Worm (Caenorhabditis elegans) whole organism, L4/young adult: ENCODE measurements around the gene C04A2.15.

Source experiments
- W03F9.2 ChIP-seq: fragments of 150-350 bp; optimal IDR thresholded peaks from 2 replicates; lab custom pipeline; 2014; ENCODE audit warnings: missing biosample characterization, missing genetic modification characterization
- dao-5 ChIP-seq: sonication (generic microtip); optimal IDR thresholded peaks from 2 replicates; lab custom pipeline; 2016; ENCODE audit warnings: missing genotype, missing genetic modification characterization, moderate library complexity, missing compliant biosample characterization
- him-1 ChIP-seq: sonication (generic microtip); optimal IDR thresholded peaks from 2 replicates; lab custom pipeline; 2016; ENCODE audit warnings: missing genotype, missing genetic modification reagents, missing genetic modification characterization, missing compliant biosample characterization

Gene C04A2.15

ce11 chrII:6849308-6849707 lies 2.7 kb upstream of the C04A2.15 start:
- TF ChIP-seq dao-5 (no peak), W03F9.2 (no peak), him-1 (tag; lab: Kevin White, UChicago) (no peak)

ce11 chrII:6853059-6853466 lies 1.0 kb downstream of the C04A2.15 start:
- TF ChIP-seq him-1 (tag; lab: Kevin White, UChicago) (peak; percentile 91), W03F9.2 (peak; percentile 14), dao-5 (peak; percentile 24)

ce11 chrII:6858201-6858600 lies 6.2 kb downstream of the C04A2.15 start, which contains the start of gene dnj-5:
dnj-5 (minus strand) TSS chrII:6858301.
- TF ChIP-seq him-1 (tag; lab: Kevin White, UChicago) (no peak), W03F9.2 (no peak), dao-5 (no peak)

ce11 chrII:6858835-6859234 lies 6.8 kb downstream of the C04A2.15 start:
- no peak for TF ChIP-seq W03F9.2
- no peak for TF ChIP-seq him-1 (tag; lab: Kevin White, UChicago)
- TF ChIP-seq dao-5 = no peak

ce11 chrII:6860043-6860442 lies 8.0 kb downstream of the C04A2.15 start:
- TF ChIP-seq W03F9.2 (no peak), him-1 (tag; lab: Kevin White, UChicago) (no peak), dao-5 (no peak)

- TF ChIP-seq him-1 (tag; lab: Kevin White, UChicago) (no peak), dao-5 (no peak), W03F9.2 (no peak)
Measured at ce11 chrII:6863652-6864051, 11.6 kb downstream of the C04A2.15 start, which contains the start of gene aff-1. aff-1 (minus strand) TSS chrII:6863752.

- TF ChIP-seq dao-5 (no peak), W03F9.2 (no peak), him-1 (tag; lab: Kevin White, UChicago) (no peak)
Measured at ce11 chrII:6870803-6871202, 18.8 kb downstream of the C04A2.15 start, which contains the start of gene clhm-1. clhm-1 (minus strand) TSS chrII:6871009.

- TF ChIP-seq W03F9.2 = no peak
- TF ChIP-seq him-1 (tag; lab: Kevin White, UChicago) = no peak
- no peak for TF ChIP-seq dao-5
Measured at ce11 chrII:6872493-6872892, 20.5 kb downstream of the C04A2.15 start, which contains the start of gene C44B7.5. C44B7.5 (minus strand) TSS chrII:6872593.

- TF ChIP-seq him-1 (tag; lab: Kevin White, UChicago) (no peak), dao-5 (no peak), W03F9.2 (no peak)
Measured at ce11 chrII:6876957-6877356, 24.9 kb downstream of the C04A2.15 start, which contains the start of gene slc-36.5. slc-36.5 (minus strand) TSS chrII:6877057.

- TF ChIP-seq dao-5 (no peak), him-1 (tag; lab: Kevin White, UChicago) (no peak), W03F9.2 (no peak)
Measured at ce11 chrII:6877881-6878280, 25.8 kb downstream of the C04A2.15 start.

- TF ChIP-seq him-1 (tag; lab: Kevin White, UChicago) (no peak), W03F9.2 (no peak), dao-5 (no peak)
Measured at ce11 chrII:6880067-6880466, 28.0 kb downstream of the C04A2.15 start, which contains the start of gene C44B7.7. C44B7.7 (minus strand) TSS chrII:6880167.

ce11 chrII:6882335-6882734 lies 30.3 kb downstream of the C04A2.15 start:
- TF ChIP-seq W03F9.2 (no peak), dao-5 (no peak), him-1 (tag; lab: Kevin White, UChicago) (no peak)

- TF ChIP-seq him-1 (tag; lab: Kevin White, UChicago) (no peak), dao-5 (no peak), W03F9.2 (no peak)
Measured at ce11 chrII:6883716-6884115, 31.7 kb downstream of the C04A2.15 start, which contains the start of gene pmp-1. pmp-1 (minus strand) TSS chrII:6883754.

ce11 chrII:6884568-6884967 lies 32.5 kb downstream of the C04A2.15 start:
- TF ChIP-seq W03F9.2 = no peak
- no peak for TF ChIP-seq him-1 (tag; lab: Kevin White, UChicago)
- no peak for TF ChIP-seq dao-5

- TF ChIP-seq W03F9.2 = no peak
- no peak for TF ChIP-seq him-1 (tag; lab: Kevin White, UChicago)
- TF ChIP-seq dao-5 = no peak
Measured at ce11 chrII:6887319-6888005, 35.4 kb downstream of the C04A2.15 start, which contains the start of gene pmp-2. pmp-2 (minus strand) TSS chrII:6887805.
